Fruit fly (Drosophila melanogaster) whole organism, embryonic: ENCODE measurements around the gene blot.

ENCODE experiments used
- B-H1 ChIP-seq: fragments of 200-800 bp; sonication (Bioruptor generic); IDR thresholded peaks from 3 replicates; pipeline ENCODE4 v1.3.6; 2022; ENCODE audit warnings: missing biosample characterization, missing genetic modification characterization
- Bteb2 ChIP-seq: fragments of 200-800 bp; sonication (Bioruptor generic); optimal IDR thresholded peaks from 2 replicates; lab custom pipeline; 2016; ENCODE audit warnings: missing biosample characterization, missing genetic modification characterization
- CG10366 ChIP-seq: fragments of 200-800 bp; sonication (Bioruptor generic); IDR thresholded peaks from 2 replicates; pipeline ENCODE4 v1.3.6; 2022; ENCODE audit warnings: missing biosample characterization, missing genetic modification characterization
- CG10431 ChIP-seq: fragments of 200-800 bp; sonication (Bioruptor generic); optimal IDR thresholded peaks from 3 replicates; lab custom pipeline; 2018; ENCODE audit warnings: missing biosample characterization, mild to moderate bottlenecking, missing genetic modification characterization
- CG11398 ChIP-seq: fragments of 200-800 bp; sonication (Bioruptor generic); optimal IDR thresholded peaks from 2 replicates; lab custom pipeline; 2016; ENCODE audit warnings: missing biosample characterization, missing genetic modification characterization
- CG12744 ChIP-seq: fragments of 200-800 bp; sonication (Bioruptor generic); optimal IDR thresholded peaks from 2 replicates; lab custom pipeline; 2016; ENCODE audit warnings: missing biosample characterization, missing genetic modification characterization
- CG13287 ChIP-seq: fragments of 200-800 bp; sonication (Bioruptor generic); IDR thresholded peaks from 2 replicates; pipeline ENCODE4 v1.3.6; 2022; ENCODE audit warnings: missing biosample characterization, missing genetic modification characterization; ENCODE audit not compliant: partially characterized antibody
- CG14050 ChIP-seq: fragments of 200-800 bp; sonication (Bioruptor generic); IDR thresholded peaks from 3 replicates; pipeline ENCODE4 v1.3.6; 2022; ENCODE audit warnings: missing biosample characterization, missing genetic modification characterization
- CG14860 ChIP-seq: fragments of 200-800 bp; sonication (Bioruptor generic); IDR thresholded peaks from 3 replicates; pipeline ENCODE4 v1.3.6; 2022; ENCODE audit warnings: missing biosample characterization, missing genetic modification characterization; ENCODE audit not compliant: partially characterized antibody
- CG15514 ChIP-seq: fragments of 200-800 bp; sonication (Bioruptor generic); optimal IDR thresholded peaks from 3 replicates; lab custom pipeline; 2017; ENCODE audit warnings: missing biosample characterization, missing genetic modification characterization, mild to moderate bottlenecking, moderate library complexity, missing genetic modification reagents
- CG17359 ChIP-seq: fragments of 200-800 bp; sonication (Bioruptor generic); optimal IDR thresholded peaks from 3 replicates; lab custom pipeline; 2018; ENCODE audit warnings: missing biosample characterization, mild to moderate bottlenecking, missing genetic modification characterization, moderate library complexity
- CG17385 ChIP-seq: fragments of 200-800 bp; sonication (Bioruptor generic); optimal IDR thresholded peaks from 3 replicates; lab custom pipeline; 2018; ENCODE audit warnings: missing biosample characterization, mild to moderate bottlenecking, missing genetic modification characterization
- CG17912 ChIP-seq: fragments of 200-800 bp; sonication (Bioruptor generic); optimal IDR thresholded peaks from 2 replicates; lab custom pipeline; 2018; ENCODE audit warnings: missing biosample characterization, mild to moderate bottlenecking, missing genetic modification characterization
- CG18476 ChIP-seq: fragments of 200-800 bp; sonication (Bioruptor generic); optimal IDR thresholded peaks from 2 replicates; lab custom pipeline; 2016; ENCODE audit warnings: missing biosample characterization, mild to moderate bottlenecking, missing genetic modification characterization
- CG18619 ChIP-seq: fragments of 200-800 bp; sonication (Bioruptor generic); optimal IDR thresholded peaks from 3 replicates; lab custom pipeline; 2017; ENCODE audit warnings: missing biosample characterization, mild to moderate bottlenecking, missing genetic modification characterization
- CG2199 ChIP-seq: fragments of 200-800 bp; sonication (Bioruptor generic); IDR thresholded peaks from 3 replicates; pipeline ENCODE4 v1.3.6; 2022; ENCODE audit warnings: missing biosample characterization, missing genetic modification characterization
- CG2202 ChIP-seq: fragments of 200-800 bp; sonication (Bioruptor generic); optimal IDR thresholded peaks from 2 replicates; lab custom pipeline; 2018; ENCODE audit warnings: missing biosample characterization, mild to moderate bottlenecking, missing genetic modification characterization
- CG33213 ChIP-seq: fragments of 200-800 bp; sonication (Bioruptor generic); optimal IDR thresholded peaks from 3 replicates; lab custom pipeline; 2016; ENCODE audit warnings: missing biosample characterization, missing genetic modification characterization
- CG4360 ChIP-seq: fragments of 200-800 bp; sonication (Bioruptor generic); IDR thresholded peaks from 2 replicates; pipeline ENCODE4 v1.3.6; 2022; ENCODE audit warnings: missing biosample characterization, missing genetic modification characterization
- CG6254 ChIP-seq: fragments of 200-800 bp; sonication (Bioruptor generic); optimal IDR thresholded peaks from 3 replicates; lab custom pipeline; 2017; ENCODE audit warnings: mild to moderate bottlenecking, missing biosample characterization, missing genetic modification reagents, missing genetic modification characterization
- CG7271 ChIP-seq: fragments of 200-800 bp; sonication (Bioruptor generic); optimal IDR thresholded peaks from 2 replicates; lab custom pipeline; 2018; ENCODE audit warnings: missing biosample characterization, mild to moderate bottlenecking, missing genetic modification characterization, moderate library complexity
- CG7963 ChIP-seq: fragments of 200-800 bp; sonication (Bioruptor generic); IDR thresholded peaks from 3 replicates; pipeline ENCODE4 v1.3.6; 2022; ENCODE audit warnings: missing biosample characterization, missing genetic modification characterization; ENCODE audit not compliant: partially characterized antibody
- CG7987 ChIP-seq: fragments of 200-800 bp; sonication (Bioruptor generic); optimal IDR thresholded peaks from 2 replicates; lab custom pipeline; 2018; ENCODE audit warnings: missing biosample characterization, mild to moderate bottlenecking, missing genetic modification characterization, moderate library complexity
- CG8388 ChIP-seq: fragments of 200-800 bp; sonication (Bioruptor generic); optimal IDR thresholded peaks from 2 replicates; lab custom pipeline; 2019; ENCODE audit warnings: missing biosample characterization, mild to moderate bottlenecking, missing genetic modification characterization, moderate library complexity
- CG9817 ChIP-seq: fragments of 200-800 bp; sonication (Bioruptor generic); optimal IDR thresholded peaks from 2 replicates; lab custom pipeline; 2018; ENCODE audit warnings: missing biosample characterization, mild to moderate bottlenecking, missing genetic modification characterization, moderate library complexity
- CHES-1-like ChIP-seq: fragments of 200-800 bp; sonication (Bioruptor generic); optimal IDR thresholded peaks from 2 replicates; lab custom pipeline; 2016; ENCODE audit warnings: missing biosample characterization, missing genetic modification characterization
- Camta ChIP-seq: fragments of 200-800 bp; sonication (Bioruptor generic); optimal IDR thresholded peaks from 2 replicates; lab custom pipeline; 2016; ENCODE audit warnings: missing biosample characterization, missing genetic modification characterization
- D19A ChIP-seq: fragments of 200-800 bp; optimal IDR thresholded peaks from 3 replicates; lab custom pipeline; 2019; ENCODE audit warnings: missing biosample characterization, mild to moderate bottlenecking, missing genetic modification characterization, moderate library complexity
- Max ChIP-seq: fragments of 200-800 bp; sonication (Bioruptor generic); optimal IDR thresholded peaks from 2 replicates; lab custom pipeline; 2016; ENCODE audit warnings: missing biosample characterization, mild to moderate bottlenecking, missing genetic modification characterization
- Optix ChIP-seq: fragments of 200-800 bp; sonication (Bioruptor generic); IDR thresholded peaks from 3 replicates; pipeline ENCODE4 v1.3.6; 2022; ENCODE audit warnings: missing biosample characterization, missing genetic modification characterization
- Poxn ChIP-seq: fragments of 200-800 bp; sonication (Bioruptor generic); IDR thresholded peaks from 2 replicates; pipeline ENCODE4 v1.3.6; 2022; ENCODE audit warnings: missing biosample characterization, missing genetic modification characterization
- Rfx ChIP-seq: fragments of 200-800 bp; sonication (Bioruptor generic); IDR thresholded peaks from 2 replicates; pipeline ENCODE4 v1.3.6; 2022; ENCODE audit warnings: missing biosample characterization, missing genetic modification characterization
- Tbp ChIP-seq: fragments of >200 bp; optimal IDR thresholded peaks from 2 replicates; lab custom pipeline; 2018; ENCODE audit warnings: missing biosample characterization, missing genetic modification characterization
- Xbp1 ChIP-seq: fragments of 200-800 bp; sonication (Bioruptor generic); optimal IDR thresholded peaks from 3 replicates; lab custom pipeline; 2016; ENCODE audit warnings: missing biosample characterization, mild to moderate bottlenecking, missing genetic modification characterization
- YL-1 ChIP-seq: fragments of 200-800 bp; sonication (Bioruptor generic); optimal IDR thresholded peaks from 3 replicates; lab custom pipeline; 2017; ENCODE audit warnings: missing biosample characterization, mild to moderate bottlenecking, missing genetic modification characterization
- chif ChIP-seq, 2 experiments: fragments of 200-800 bp; sonication (Bioruptor generic); optimal IDR thresholded peaks; 3 replicates each; lab custom pipeline; 2016; ENCODE audit warnings: missing biosample characterization in 2 of 2, missing genetic modification characterization in 2 of 2
- chm ChIP-seq: fragments of 200-800 bp; sonication (Bioruptor generic); IDR thresholded peaks from 2 replicates; pipeline ENCODE4 v1.3.6; 2022; ENCODE audit warnings: missing biosample characterization, missing genetic modification characterization
- chn ChIP-seq: fragments of 200-800 bp; sonication (Bioruptor generic); optimal IDR thresholded peaks from 2 replicates; lab custom pipeline; 2016; ENCODE audit warnings: missing biosample characterization, missing genetic modification characterization
- crc ChIP-seq: fragments of 200-800 bp; sonication (Bioruptor generic); optimal IDR thresholded peaks from 2 replicates; lab custom pipeline; 2016; ENCODE audit warnings: missing biosample characterization, missing genetic modification characterization
- da ChIP-seq: fragments of 200-800 bp; sonication (Bioruptor generic); optimal IDR thresholded peaks from 2 replicates; lab custom pipeline; 2016; ENCODE audit warnings: missing biosample characterization, missing genetic modification characterization
- dimm ChIP-seq: fragments of 200-800 bp; sonication (Bioruptor generic); IDR thresholded peaks from 2 replicates; pipeline ENCODE4 v1.3.6; 2022; ENCODE audit warnings: missing biosample characterization, missing genetic modification characterization
- emc ChIP-seq: fragments of 200-800 bp; sonication (Bioruptor generic); optimal IDR thresholded peaks from 2 replicates; lab custom pipeline; 2016; ENCODE audit warnings: missing biosample characterization, missing genetic modification characterization
- ind ChIP-seq: fragments of 200-800 bp; sonication (Bioruptor generic); optimal IDR thresholded peaks from 3 replicates; lab custom pipeline; 2016; ENCODE audit warnings: missing biosample characterization, missing genetic modification characterization
- oc ChIP-seq: fragments of 200-800 bp; sonication (Bioruptor generic); optimal IDR thresholded peaks from 2 replicates; lab custom pipeline; 2018; ENCODE audit warnings: missing biosample characterization, mild to moderate bottlenecking, missing genetic modification characterization, moderate library complexity
- row ChIP-seq: fragments of 200-800 bp; sonication (Bioruptor generic); IDR thresholded peaks from 3 replicates; pipeline ENCODE4 v1.3.6; 2022; ENCODE audit warnings: missing biosample characterization, missing genetic modification characterization
- sna ChIP-seq: fragments of 200-800 bp; sonication (Bioruptor generic); IDR thresholded peaks from 2 replicates; pipeline ENCODE4 v1.3.6; 2022; ENCODE audit warnings: missing biosample characterization, missing genetic modification characterization; ENCODE audit not compliant: partially characterized antibody
- tll ChIP-seq, 2 experiments: fragments of 200-800 bp in 1 of 2; fragments of >200 bp in 1 of 2; sonication (Bioruptor generic) in 1 of 2; optimal IDR thresholded peaks; 2 replicates each; lab custom pipeline; 2017 to 2019; ENCODE audit warnings: missing biosample characterization in 2 of 2, missing genetic modification characterization in 2 of 2, mild to moderate bottlenecking in 1 of 2, moderate library complexity in 1 of 2
- trem ChIP-seq: fragments of 200-800 bp; optimal IDR thresholded peaks from 3 replicates; lab custom pipeline; 2019; ENCODE audit warnings: missing biosample characterization, mild to moderate bottlenecking, missing genetic modification characterization, moderate library complexity
- ttk ChIP-seq: fragments of 200-800 bp; sonication (Bioruptor generic); IDR thresholded peaks from 2 replicates; pipeline ENCODE4 v2.1.2; 2022; ENCODE audit warnings: missing biosample characterization, missing genetic modification characterization
- wor ChIP-seq: fragments of 200-800 bp; sonication (Bioruptor generic); IDR thresholded peaks from 2 replicates; pipeline ENCODE4 v1.3.6; 2022; ENCODE audit warnings: missing biosample characterization, missing genetic modification characterization
- zfh2 ChIP-seq: fragments of 200-800 bp; sonication (Bioruptor generic); optimal IDR thresholded peaks from 2 replicates; lab custom pipeline; 2016; ENCODE audit warnings: missing biosample characterization, missing genetic modification characterization

blot gene

DNA sequence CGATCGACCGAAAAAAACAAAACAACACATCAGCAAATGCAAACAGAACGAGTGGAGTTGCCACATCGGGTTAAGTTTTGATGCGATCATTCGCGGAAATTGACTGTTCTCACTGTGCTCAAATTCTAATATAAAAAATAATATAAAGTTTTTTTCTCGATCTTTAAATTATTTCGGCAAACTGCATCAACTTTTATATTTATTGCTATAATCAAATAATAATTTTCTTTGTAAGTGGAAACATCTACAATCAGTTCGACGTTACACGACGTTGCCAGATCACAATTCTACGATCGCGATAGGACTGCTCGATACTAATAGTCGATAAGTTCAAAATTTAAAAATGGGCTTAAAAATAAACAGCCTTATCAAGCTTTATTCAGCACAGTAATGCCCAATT is 7.5 kb upstream of the blot start, which contains the start of gene Gorab (continued):
- TF ChIP-seq chif (GFP tag; optimal IDR thresholded peaks at IDR 0.05; lab: Kevin White, UChicago) (peak; percentile 62 to 79), Poxn (GFP tag; lab: Robert Waterston, UW) (peak; percentile 50; the same call in 1 of the 2 replicates), CG7963 (GFP tag; lab: Robert Waterston, UW) (no peak), CG13287 (GFP tag; lab: Robert Waterston, UW) (peak; percentile 62), sna (no peak), da (GFP tag; lab: Kevin White, UChicago) (peak; percentile 39), CG10431 (GFP tag; lab: Kevin White, UChicago) (peak; percentile 53), CG18619 (GFP tag; lab: Kevin White, UChicago) (peak; percentile 74), CG4360 (GFP tag; lab: Robert Waterston, UW) (peak; percentile 69), ttk (GFP tag; lab: Robert Waterston, UW) (peak; percentile 95), ind (GFP tag; lab: Kevin White, UChicago) (peak; percentile 93), CG14860 (GFP tag; lab: Robert Waterston, UW) (peak; percentile 38; the same call in 1 of the 3 replicates), Xbp1 (GFP tag; lab: Kevin White, UChicago) (peak; percentile 94), CG17912 (GFP tag; lab: Kevin White, UChicago) (peak; percentile 40), CG7271 (peak; percentile 77), chn (GFP tag; lab: Kevin White, UChicago) (peak; percentile 90), CG7987 (GFP tag; lab: Kevin White, UChicago) (peak; percentile 49), YL-1 (peak; percentile 66), emc (GFP tag; lab: Kevin White, UChicago) (peak; percentile 38), CG2202 (peak; percentile 57), CG6254 (GFP tag; lab: Kevin White, UChicago) (peak; percentile 51), crc (GFP tag; lab: Kevin White, UChicago) (no peak), Max (GFP tag; lab: Kevin White, UChicago) (peak; percentile 87), CG8388 (peak; percentile 67), Tbp (no peak), zfh2 (GFP tag; lab: Kevin White, UChicago) (peak; percentile 67), row (peak; percentile 97), CHES-1-like (GFP tag; lab: Kevin White, UChicago) (peak; percentile 72), CG12744 (GFP tag; lab: Kevin White, UChicago) (peak; percentile 81), D19A (tag; lab: Kevin White, UChicago) (peak; percentile 88), Optix (peak; percentile 92), CG17385 (peak; percentile 68), CG14050 (GFP tag; lab: Robert Waterston, UW) (peak; percentile 91), Camta (GFP tag; lab: Kevin White, UChicago) (peak; percentile 75), CG17359 (tag; lab: Kevin White, UChicago) (peak; percentile 88), tll (GFP tag; optimal IDR thresholded peaks at IDR 0.05; lab: Kevin White, UChicago) (peak in 1 of 2 experiments; percentile 31), wor (peak; percentile 93), CG9817 (peak; percentile 75), CG10366 (peak; percentile 96), CG2199 (GFP tag; lab: Robert Waterston, UW) (peak; percentile 83; the same call in 2 of the 3 replicates), CG33213 (GFP tag; lab: Kevin White, UChicago) (peak; percentile 80), Bteb2 (GFP tag; lab: Kevin White, UChicago) (peak; percentile 84), CG11398 (GFP tag; lab: Kevin White, UChicago) (peak; percentile 26), CG15514 (GFP tag; lab: Kevin White, UChicago) (peak; percentile 86), trem (tag; lab: Kevin White, UChicago) (peak; percentile 91), Rfx (GFP tag; lab: Robert Waterston, UW) (peak; percentile 95), dimm (GFP tag; lab: Robert Waterston, UW) (peak; percentile 87), CG18476 (peak; percentile 89), oc (tag; lab: Kevin White, UChicago) (peak; percentile 80), chm (GFP tag; lab: Robert Waterston, UW) (peak; percentile 89), B-H1 (GFP tag; lab: Robert Waterston, UW) (peak; percentile 93)
